Fruit fly (Drosophila melanogaster) whole organism, embryonic: ENCODE data around the gene CG31886.

Experiments used
- CG10209 ChIP-seq: fragments of 200-800 bp; sonication (Bioruptor generic); optimal IDR thresholded peaks from 3 replicates; lab custom pipeline; 2017; ENCODE audit warnings: missing biosample characterization, mild to moderate bottlenecking, missing genetic modification characterization, missing genetic modification reagents
- CG10979 ChIP-seq: fragments of 200-800 bp; sonication (Bioruptor generic); optimal IDR thresholded peaks from 2 replicates; lab custom pipeline; 2018; ENCODE audit warnings: missing biosample characterization, mild to moderate bottlenecking, missing genetic modification characterization, moderate library complexity
- CG12391 ChIP-seq: fragments of 200-800 bp; sonication (Bioruptor generic); optimal IDR thresholded peaks from 3 replicates; lab custom pipeline; 2018; ENCODE audit warnings: missing biosample characterization, mild to moderate bottlenecking, missing genetic modification characterization, moderate library complexity
- CG13296 ChIP-seq: fragments of 200-800 bp; sonication (Bioruptor generic); optimal IDR thresholded peaks from 3 replicates; lab custom pipeline; 2018; ENCODE audit warnings: missing biosample characterization, mild to moderate bottlenecking, missing genetic modification characterization
- CG13775 ChIP-seq: fragments of 200-800 bp; sonication (Bioruptor generic); optimal IDR thresholded peaks from 3 replicates; lab custom pipeline; 2017; ENCODE audit warnings: missing biosample characterization, mild to moderate bottlenecking, missing genetic modification characterization
- CG14441 ChIP-seq: fragments of 200-800 bp; sonication (Bioruptor generic); IDR thresholded peaks from 2 replicates; pipeline ENCODE4 v1.3.6; 2022; ENCODE audit warnings: missing biosample characterization, missing genetic modification characterization
- CG14710 ChIP-seq: fragments of 200-800 bp; sonication (Bioruptor generic); optimal IDR thresholded peaks from 3 replicates; lab custom pipeline; 2019; ENCODE audit warnings: missing biosample characterization, mild to moderate bottlenecking, missing genetic modification characterization, moderate library complexity
- CG15514 ChIP-seq: fragments of 200-800 bp; sonication (Bioruptor generic); optimal IDR thresholded peaks from 3 replicates; lab custom pipeline; 2017; ENCODE audit warnings: missing biosample characterization, missing genetic modification characterization, mild to moderate bottlenecking, moderate library complexity, missing genetic modification reagents
- CG15601 ChIP-seq: fragments of 200-800 bp; sonication (Bioruptor generic); optimal IDR thresholded peaks from 3 replicates; lab custom pipeline; 2019; ENCODE audit warnings: missing biosample characterization, mild to moderate bottlenecking, missing genetic modification characterization, moderate library complexity
- CG16815 ChIP-seq: fragments of 200-800 bp; sonication (Bioruptor generic); optimal IDR thresholded peaks from 3 replicates; lab custom pipeline; 2017; ENCODE audit warnings: missing biosample characterization, mild to moderate bottlenecking, missing genetic modification characterization
- CG17186 ChIP-seq: fragments of 200-800 bp; sonication (Bioruptor generic); optimal IDR thresholded peaks from 3 replicates; lab custom pipeline; 2017; ENCODE audit warnings: missing biosample characterization, missing genetic modification reagents, missing genetic modification characterization
- CG18262 ChIP-seq: fragments of 200-800 bp; optimal IDR thresholded peaks from 3 replicates; lab custom pipeline; 2019; ENCODE audit warnings: missing biosample characterization, mild to moderate bottlenecking, missing genetic modification characterization, moderate library complexity
- CG2116 ChIP-seq: fragments of 200-800 bp; sonication (Bioruptor generic); optimal IDR thresholded peaks from 3 replicates; lab custom pipeline; 2018; ENCODE audit warnings: missing biosample characterization, mild to moderate bottlenecking, missing genetic modification characterization
- CG2875 ChIP-seq: fragments of 200-800 bp; sonication (Bioruptor generic); optimal IDR thresholded peaks from 2 replicates; lab custom pipeline; 2017; ENCODE audit warnings: missing biosample characterization, mild to moderate bottlenecking, missing genetic modification characterization, missing genetic modification reagents
- CG2889 ChIP-seq: fragments of 200-800 bp; sonication (Bioruptor generic); IDR thresholded peaks from 3 replicates; pipeline ENCODE4 v1.3.6; 2022; ENCODE audit warnings: missing biosample characterization, missing genetic modification characterization
- CG30020 ChIP-seq: fragments of 200-800 bp; optimal IDR thresholded peaks from 2 replicates; lab custom pipeline; 2019; ENCODE audit warnings: missing biosample characterization, mild to moderate bottlenecking, missing genetic modification characterization, moderate library complexity
- CG30403 ChIP-seq: fragments of 200-800 bp; sonication (Bioruptor generic); optimal IDR thresholded peaks from 3 replicates; lab custom pipeline; 2016; ENCODE audit warnings: missing biosample characterization, missing genetic modification characterization
- CG32772 ChIP-seq: fragments of 200-800 bp; sonication (Bioruptor generic); IDR thresholded peaks from 2 replicates; pipeline ENCODE4 v1.3.6; 2022; ENCODE audit warnings: missing biosample characterization, missing genetic modification characterization
- CG34422 ChIP-seq: fragments of 200-800 bp; sonication (Bioruptor generic); IDR thresholded peaks from 3 replicates; pipeline ENCODE4 v1.3.6; 2022; ENCODE audit warnings: missing biosample characterization, missing genetic modification characterization
- CG8359 ChIP-seq: fragments of 200-800 bp; sonication (Bioruptor generic); optimal IDR thresholded peaks from 2 replicates; lab custom pipeline; 2017; ENCODE audit warnings: missing biosample characterization, mild to moderate bottlenecking, missing genetic modification characterization, borderline replicate concordance
- CG9727 ChIP-seq: fragments of 200-800 bp; sonication (Bioruptor generic); optimal IDR thresholded peaks from 3 replicates; lab custom pipeline; 2017; ENCODE audit warnings: missing biosample characterization, mild to moderate bottlenecking, missing genetic modification characterization
- Camta ChIP-seq: fragments of 200-800 bp; sonication (Bioruptor generic); optimal IDR thresholded peaks from 2 replicates; lab custom pipeline; 2016; ENCODE audit warnings: missing biosample characterization, missing genetic modification characterization
- Drgx ChIP-seq: fragments of 200-800 bp; sonication (Bioruptor generic); IDR thresholded peaks from 2 replicates; pipeline ENCODE4 v1.3.6; 2022; ENCODE audit warnings: missing biosample characterization, missing genetic modification characterization
- E2f1 ChIP-seq: fragments of 200-800 bp; sonication (Bioruptor generic); IDR thresholded peaks from 2 replicates; pipeline ENCODE4 v1.3.6; 2022; ENCODE audit warnings: missing biosample characterization, missing genetic modification characterization
- Hand ChIP-seq: fragments of 200-800 bp; sonication (Bioruptor generic); optimal IDR thresholded peaks from 2 replicates; lab custom pipeline; 2017; ENCODE audit warnings: mild to moderate bottlenecking, missing biosample characterization, missing genetic modification reagents, missing genetic modification characterization
- Hr39 ChIP-seq: fragments of >200 bp; optimal IDR thresholded peaks from 2 replicates; lab custom pipeline; 2017
- Lpt ChIP-seq: fragments of >200 bp; optimal IDR thresholded peaks from 2 replicates; lab custom pipeline; 2018; ENCODE audit warnings: missing biosample characterization, missing genetic modification characterization
- MTF-1 ChIP-seq: fragments of 200-800 bp; sonication (Bioruptor generic); optimal IDR thresholded peaks from 2 replicates; lab custom pipeline; 2018; ENCODE audit warnings: missing biosample characterization, mild to moderate bottlenecking, missing genetic modification characterization, borderline replicate concordance
- Neu2 ChIP-seq: fragments of 200-800 bp; sonication (Bioruptor generic); optimal IDR thresholded peaks from 3 replicates; lab custom pipeline; 2016; ENCODE audit warnings: missing biosample characterization, missing genetic modification characterization, borderline replicate concordance
- Six4 ChIP-seq: fragments of 200-800 bp; sonication (Bioruptor generic); optimal IDR thresholded peaks from 2 replicates; lab custom pipeline; 2016; ENCODE audit warnings: missing biosample characterization, missing genetic modification characterization
- Ssrp ChIP-seq: fragments of 200-800 bp; sonication (Bioruptor generic); optimal IDR thresholded peaks from 2 replicates; lab custom pipeline; 2018; ENCODE audit warnings: missing biosample characterization, mild to moderate bottlenecking, missing genetic modification characterization, moderate library complexity
- Taf1 ChIP-seq: fragments of 200-800 bp; sonication (Bioruptor generic); IDR thresholded peaks from 2 replicates; pipeline ENCODE4 v1.3.6; 2022; ENCODE audit warnings: missing biosample characterization, missing genetic modification characterization
- ash1 ChIP-seq: fragments of 200-800 bp; sonication (Bioruptor generic); optimal IDR thresholded peaks from 2 replicates; lab custom pipeline; 2018; ENCODE audit warnings: missing biosample characterization, mild to moderate bottlenecking, missing genetic modification characterization
- bbx ChIP-seq: fragments of 200-800 bp; sonication (Bioruptor generic); IDR thresholded peaks from 2 replicates; pipeline ENCODE4 v1.3.6; 2022; ENCODE audit warnings: missing biosample characterization, missing genetic modification characterization; ENCODE audit not compliant: partially characterized antibody
- btn ChIP-seq: fragments of 200-800 bp; sonication (Bioruptor generic); optimal IDR thresholded peaks from 2 replicates; lab custom pipeline; 2016; ENCODE audit warnings: missing biosample characterization, missing genetic modification characterization
- caup ChIP-seq: fragments of 200-800 bp; sonication (Bioruptor generic); optimal IDR thresholded peaks from 3 replicates; lab custom pipeline; 2017; ENCODE audit warnings: missing biosample characterization, mild to moderate bottlenecking, missing genetic modification characterization, moderate library complexity; ENCODE audit not compliant: severe bottlenecking
- chn ChIP-seq: fragments of 200-800 bp; sonication (Bioruptor generic); optimal IDR thresholded peaks from 2 replicates; lab custom pipeline; 2016; ENCODE audit warnings: missing biosample characterization, missing genetic modification characterization
- danr ChIP-seq: fragments of 200-800 bp; sonication (Bioruptor generic); IDR thresholded peaks from 2 replicates; pipeline ENCODE4 v1.3.6; 2022; ENCODE audit warnings: missing biosample characterization, missing genetic modification characterization
- disco-r ChIP-seq: fragments of 200-800 bp; sonication (Bioruptor generic); optimal IDR thresholded peaks from 2 replicates; lab custom pipeline; 2016; ENCODE audit warnings: missing biosample characterization, missing genetic modification characterization
- emc ChIP-seq: fragments of 200-800 bp; sonication (Bioruptor generic); optimal IDR thresholded peaks from 2 replicates; lab custom pipeline; 2016; ENCODE audit warnings: missing biosample characterization, missing genetic modification characterization
- ewg ChIP-seq: fragments of 200-800 bp; sonication (Bioruptor generic); optimal IDR thresholded peaks from 3 replicates; lab custom pipeline; 2017; ENCODE audit warnings: mild to moderate bottlenecking, missing biosample characterization, missing genetic modification reagents, missing genetic modification characterization
- gcm2 ChIP-seq: fragments of 200-800 bp; sonication (Bioruptor generic); optimal IDR thresholded peaks from 2 replicates; lab custom pipeline; 2016; ENCODE audit warnings: missing biosample characterization, missing genetic modification characterization
- kah ChIP-seq: fragments of 200-800 bp; sonication (Bioruptor generic); optimal IDR thresholded peaks from 2 replicates; lab custom pipeline; 2018; ENCODE audit warnings: missing biosample characterization, mild to moderate bottlenecking, missing genetic modification characterization
- lola ChIP-seq, 3 experiments: fragments of >200 bp in 2 of 3; fragments of 200-800 bp in 1 of 3; sonication (Bioruptor generic) in 1 of 3; optimal IDR thresholded peaks; 2 replicates each; lab custom pipeline; 2017 to 2019; ENCODE audit warnings: missing biosample characterization in 3 of 3, missing genetic modification characterization in 3 of 3, mild to moderate bottlenecking in 1 of 3, moderate library complexity in 1 of 3
- onecut ChIP-seq: fragments of 200-800 bp; sonication (Bioruptor generic); IDR thresholded peaks from 2 replicates; pipeline ENCODE4 v1.3.6; 2022; ENCODE audit warnings: missing biosample characterization, missing genetic modification characterization
- pho ChIP-seq: fragments of 200-800 bp; sonication (Bioruptor generic); optimal IDR thresholded peaks from 2 replicates; lab custom pipeline; 2016; ENCODE audit warnings: missing biosample characterization, missing genetic modification characterization
- sc ChIP-seq, 3 experiments: fragments of >200 bp in 2 of 3; fragments of 200-800 bp in 1 of 3; sonication (Bioruptor generic) in 1 of 3; optimal IDR thresholded peaks; 2 replicates in 2 of 3; 3 replicates in 1 of 3; lab custom pipeline; 2017; ENCODE audit warnings: mild to moderate bottlenecking in 1 of 3, missing biosample characterization in 1 of 3, missing genetic modification characterization in 1 of 3, missing genetic modification reagents in 1 of 3
- sisA ChIP-seq: fragments of 200-800 bp; sonication (Bioruptor generic); IDR thresholded peaks from 2 replicates; pipeline ENCODE4 v1.3.6; 2022; ENCODE audit warnings: missing biosample characterization, missing genetic modification characterization
- tgo ChIP-seq: fragments of 200-800 bp; sonication (Bioruptor generic); IDR thresholded peaks from 3 replicates; pipeline ENCODE4 v1.3.6; 2022; ENCODE audit warnings: missing biosample characterization, missing genetic modification characterization
- vnd ChIP-seq: fragments of 200-800 bp; sonication (Bioruptor generic); IDR thresholded peaks from 3 replicates; pipeline ENCODE4 v1.3.6; 2022; ENCODE audit warnings: missing biosample characterization, missing genetic modification characterization; ENCODE audit not compliant: partially characterized antibody

Gene CG31886

DNA sequence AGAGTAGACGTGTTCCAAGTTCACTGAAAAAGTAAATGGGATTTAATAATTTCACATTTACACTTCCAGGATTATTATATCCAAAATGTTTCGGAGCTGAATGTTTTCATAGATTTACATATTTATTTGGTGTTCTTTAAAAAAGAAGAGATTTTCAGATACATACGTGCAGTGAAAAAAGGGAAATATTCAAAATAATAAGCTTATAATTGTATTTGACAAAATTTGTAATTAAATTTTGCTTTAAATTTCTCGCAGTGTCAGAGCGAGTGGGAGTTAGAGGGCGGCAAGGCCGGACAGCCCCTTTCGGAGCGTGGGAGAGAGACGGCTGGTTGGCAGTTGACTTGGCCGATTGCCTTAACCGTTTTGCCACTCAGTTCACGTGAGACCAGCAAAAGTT, 21.8 kb downstream of the CG31886 start, which contains the start of gene Tsp29Fb (continued):
- TF ChIP-seq CG18262 (tag; lab: Kevin White, UChicago) (peak; percentile 71), Six4 (GFP tag; lab: Kevin White, UChicago) (peak; percentile 51), tgo (GFP tag; lab: Robert Waterston, UW) (peak; percentile 80), CG13296 (peak; percentile 83), onecut (GFP tag; lab: Robert Waterston, UW) (peak; percentile 31), disco-r (GFP tag; lab: Kevin White, UChicago) (peak; percentile 7), CG10979 (peak; percentile 57), MTF-1 (no peak), CG30403 (GFP tag; lab: Kevin White, UChicago) (peak; percentile 87), CG16815 (GFP tag; lab: Kevin White, UChicago) (peak; percentile 40), Hr39 (no peak), ewg (peak; percentile 37), chn (GFP tag; lab: Kevin White, UChicago) (peak; percentile 20), CG2875 (GFP tag; lab: Kevin White, UChicago) (peak; percentile 7), CG12391 (peak; percentile 80), CG14710 (tag; lab: Kevin White, UChicago) (peak; percentile 23), CG2116 (GFP tag; lab: Kevin White, UChicago) (peak; percentile 26), CG30020 (no peak), Camta (no peak), emc (no peak), CG32772 (GFP tag; lab: Robert Waterston, UW) (peak; percentile 60), CG15601 (tag; lab: Kevin White, UChicago) (peak; percentile 17), Drgx (GFP tag; lab: Robert Waterston, UW) (no peak), CG8359 (GFP tag; lab: Kevin White, UChicago) (no peak), E2f1 (GFP tag; lab: Robert Waterston, UW) (peak; percentile 61; the same call in 1 of the 2 replicates), pho (GFP tag; lab: Kevin White, UChicago) (peak; percentile 60), CG10209 (GFP tag; lab: Kevin White, UChicago) (peak; percentile 83), Ssrp (tag; lab: Kevin White, UChicago) (peak; percentile 67), CG17186 (GFP tag; lab: Kevin White, UChicago) (no peak), gcm2 (no peak), ash1 (no peak), Hand (GFP tag; lab: Kevin White, UChicago) (peak; percentile 75), CG9727 (peak; percentile 77), CG15514 (GFP tag; lab: Kevin White, UChicago) (peak; percentile 62), CG2889 (GFP tag; lab: Robert Waterston, UW) (no peak), caup (GFP tag; lab: Kevin White, UChicago) (peak; percentile 65), Neu2 (GFP tag; lab: Kevin White, UChicago) (no peak), CG34422 (GFP tag; lab: Robert Waterston, UW) (no peak), kah (GFP tag; lab: Kevin White, UChicago) (peak; percentile 46), danr (GFP tag; lab: Robert Waterston, UW) (no peak), Lpt (GFP tag; lab: Kevin White, UChicago) (no peak), sc (optimal IDR thresholded peaks at IDR 0.05; lab: Kevin White, UChicago) (no peak), sc (GFP tag; optimal IDR thresholded peaks at IDR 0.05; lab: Kevin White, UChicago) (peak; percentile 14), bbx (no peak), CG14441 (peak; percentile 65), CG13775 (GFP tag; lab: Kevin White, UChicago) (peak; percentile 58), vnd (no peak), btn (GFP tag; lab: Kevin White, UChicago) (no peak), sisA (GFP tag; lab: Robert Waterston, UW) (peak; percentile 60), lola (GFP tag; optimal IDR thresholded peaks at IDR 0.05; lab: Kevin White, UChicago) (no peak), Taf1 (GFP tag; lab: Robert Waterston, UW) (peak; percentile 23; the same call in 1 of the 2 replicates)
